Worm (Caenorhabditis elegans): ENCODE measurements around the gene F58E2.5.
"Not testable (repeated sequence)": the region's sequence is repeated elsewhere in the genome, so short reads cannot be mapped to it uniquely, and the experiment has no call there.

F58E2.5 gene

DNA sequence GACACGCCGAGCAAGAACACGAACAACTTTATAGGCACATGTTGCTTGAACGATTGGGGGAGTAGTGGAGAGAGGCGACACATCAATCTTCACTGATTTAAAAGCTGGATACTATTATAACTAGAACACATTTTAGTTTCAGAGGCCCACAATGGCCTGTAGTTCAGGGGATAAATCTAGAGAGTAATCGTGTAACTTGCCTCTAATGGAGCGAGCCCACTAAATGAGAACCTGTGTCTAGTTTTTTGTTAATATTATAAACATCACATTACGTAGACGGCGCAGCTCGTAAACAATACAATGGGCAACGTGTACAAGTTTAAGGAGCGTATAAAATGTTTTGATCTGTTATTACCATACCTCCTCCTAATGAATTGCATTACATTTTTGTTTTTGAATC lies at the start of gene F58E2.5:
TSS of gene F58E2.5 (plus strand) at position 301 of the 400 bp plus-strand sequence.
- no peak for TF ChIP-seq unc-62 (GFP tag; optimal IDR thresholded peaks at IDR 0.05)

DNA sequence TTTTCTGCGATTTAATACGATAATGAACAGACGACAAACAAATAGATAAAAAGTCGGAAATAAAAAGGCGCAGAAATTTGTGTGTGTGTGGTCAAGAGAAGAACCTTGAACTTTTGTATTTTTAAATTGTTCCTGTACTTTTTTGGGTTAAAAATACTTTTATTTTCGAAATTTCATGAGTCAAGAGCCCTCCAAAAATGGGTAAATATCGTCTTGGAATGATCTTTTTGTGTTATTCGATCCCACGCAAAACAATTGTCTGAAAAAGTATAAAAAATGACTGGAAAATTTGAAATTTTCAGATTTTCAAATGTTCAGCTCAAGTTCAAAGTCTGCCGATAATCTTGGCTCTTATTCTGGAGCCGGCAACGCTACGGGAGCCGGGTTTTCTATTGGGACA lies 49.1 kb upstream of the F58E2.5 start, which contains the start of gene C04C3.14:
TSS of gene C04C3.14 (plus strand) at position 301 of the 400 bp plus-strand sequence.
- TF ChIP-seq unc-62 (GFP tag; optimal IDR thresholded peaks at IDR 0.05) = no peak

DNA sequence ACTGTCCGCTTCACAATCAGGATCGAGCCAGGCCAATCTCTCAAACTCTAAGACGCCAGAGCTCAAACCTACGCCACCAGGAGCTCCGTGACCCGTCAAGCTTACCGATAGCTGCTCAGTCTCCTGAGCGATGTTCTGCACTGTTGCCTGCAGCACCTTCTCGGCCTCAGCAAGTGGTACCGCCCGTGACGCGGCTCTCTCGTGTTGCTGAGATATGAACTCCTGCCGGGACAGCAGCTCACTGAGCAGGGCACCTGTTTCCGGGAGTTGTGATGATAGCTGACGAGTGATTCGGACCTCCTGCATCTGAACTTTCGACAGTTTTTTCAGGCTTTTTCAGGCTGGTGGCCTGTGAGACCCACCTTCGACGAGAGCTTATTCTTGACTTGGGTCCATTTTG lies 46.6 kb upstream of the F58E2.5 start:
- no peak for TF ChIP-seq unc-62 (GFP tag; optimal IDR thresholded peaks at IDR 0.05)

DNA sequence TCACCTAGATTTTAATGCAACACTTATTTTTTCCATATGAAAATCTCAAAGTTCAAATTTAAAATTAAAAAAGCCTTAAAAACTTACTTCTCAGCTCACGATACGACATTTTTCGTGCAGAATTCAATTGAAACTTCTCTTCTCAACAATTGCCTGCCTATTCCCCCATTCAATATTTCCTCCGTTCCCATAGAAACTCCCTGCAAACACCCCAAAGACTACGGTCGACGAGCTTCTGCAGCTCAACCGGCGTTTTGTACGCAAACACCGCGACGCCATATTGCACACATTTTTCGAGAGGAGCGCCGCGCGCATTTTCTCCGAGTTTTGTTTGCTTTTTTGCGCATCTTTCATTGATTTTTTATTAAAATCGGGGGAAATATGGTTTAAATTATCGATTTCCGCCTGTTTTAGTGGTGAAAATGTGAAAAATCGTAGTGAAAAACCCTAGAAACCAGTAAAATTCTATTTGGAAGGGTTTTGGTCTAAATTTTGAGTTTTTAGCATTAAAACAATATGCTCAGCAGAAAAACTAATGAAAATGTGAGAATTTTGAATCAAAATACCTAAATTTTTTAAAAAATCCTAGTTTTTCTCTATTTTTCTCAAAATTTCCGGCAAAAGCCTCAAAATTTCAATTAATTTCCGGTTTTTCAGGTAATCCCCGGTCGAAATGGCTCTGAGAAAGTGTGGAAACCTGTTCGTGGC lies 45.5 kb upstream of the F58E2.5 start, which contains the start of the genes dyf-3 and pdhb-1:
TSS of gene dyf-3 (minus strand) at position 217 of the 708 bp plus-strand sequence.
TSS of gene pdhb-1 (plus strand) at position 658 of the 708 bp plus-strand sequence.
- no peak for TF ChIP-seq unc-62 (GFP tag; optimal IDR thresholded peaks at IDR 0.05)

DNA sequence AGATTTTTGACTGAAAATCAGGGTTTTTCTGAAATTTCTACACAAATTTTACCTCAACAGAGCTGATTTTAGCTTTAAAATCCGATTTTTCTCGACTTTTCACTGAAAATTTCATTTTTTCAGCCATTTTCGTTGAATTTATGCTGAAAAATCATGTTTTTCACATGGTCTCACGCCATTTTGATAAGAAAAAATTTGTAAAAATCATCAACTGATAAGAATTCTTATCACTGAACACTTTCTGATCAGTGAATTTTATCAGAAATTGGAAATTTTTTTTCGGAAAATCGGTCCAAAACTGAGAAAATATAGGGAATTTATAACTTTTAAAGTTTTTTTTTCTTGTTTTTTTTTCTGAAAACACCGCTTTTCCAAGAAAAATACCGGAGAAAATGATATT lies 43.8 kb upstream of the F58E2.5 start:
- no peak for TF ChIP-seq unc-62 (GFP tag; optimal IDR thresholded peaks at IDR 0.05)

DNA sequence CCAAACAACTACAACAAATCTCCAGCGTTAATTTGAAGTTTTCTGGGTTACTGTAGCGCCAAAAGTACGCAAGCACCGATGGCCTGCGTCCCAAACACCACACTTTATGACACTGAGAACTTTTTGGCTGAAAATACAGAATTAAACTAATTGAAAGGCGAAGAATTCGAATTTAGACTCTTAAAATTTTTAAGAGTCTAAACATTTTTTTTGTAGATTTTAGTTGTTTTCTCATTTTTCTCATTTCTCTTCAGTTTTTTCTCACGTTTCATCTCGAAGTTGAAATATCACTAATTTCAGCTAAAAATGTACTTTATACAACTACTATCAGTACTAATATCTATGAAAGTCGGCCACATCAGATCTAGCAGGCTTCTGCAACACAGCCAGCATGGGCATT lies 29.3 kb upstream of the F58E2.5 start, which contains the start of gene lgc-9:
TSS of gene lgc-9 (plus strand) at position 301 of the 400 bp plus-strand sequence.
- TF ChIP-seq unc-62 (GFP tag; optimal IDR thresholded peaks at IDR 0.05) = no peak

DNA sequence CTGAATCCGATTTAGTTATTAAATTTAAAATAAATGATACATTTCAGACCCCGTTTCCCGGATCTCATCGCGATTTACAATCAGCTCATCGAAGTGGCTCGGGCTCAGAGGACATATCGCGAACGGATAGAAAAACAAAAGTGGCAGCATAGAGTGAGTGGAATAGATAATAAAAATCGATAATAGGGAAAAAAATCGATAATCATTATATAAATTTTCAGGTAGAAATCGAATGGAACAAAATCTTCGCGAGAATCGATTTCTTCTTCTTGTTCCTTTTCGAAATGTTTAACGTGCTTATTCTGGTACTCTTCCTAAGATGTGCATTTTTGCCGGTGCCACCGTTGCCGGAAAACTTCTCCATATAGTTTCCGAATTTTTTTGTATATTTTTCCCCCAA lies 26.0 kb upstream of the F58E2.5 start:
- no peak for TF ChIP-seq unc-62 (GFP tag; optimal IDR thresholded peaks at IDR 0.05)

DNA sequence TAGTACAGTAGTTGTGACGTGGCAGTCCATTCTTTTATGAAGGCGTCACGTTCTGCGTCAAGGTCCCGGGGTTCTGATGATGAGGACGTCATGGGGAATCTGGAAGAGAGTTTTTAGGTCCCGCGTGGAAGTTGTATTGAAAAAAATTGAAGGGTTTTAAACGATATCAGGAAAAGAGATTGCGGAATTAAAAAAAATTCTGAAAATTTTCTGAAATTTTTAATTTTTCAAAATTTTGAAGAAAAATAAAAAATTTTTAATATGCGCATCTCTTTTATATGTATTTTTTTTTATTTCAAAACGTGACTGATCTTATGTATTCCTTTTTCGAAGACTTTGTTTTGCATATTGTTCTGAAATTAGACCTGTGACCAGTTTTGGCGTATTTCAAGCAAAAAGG lies 22.2 kb upstream of the F58E2.5 start, which contains the start of gene C04C3.6:
TSS of gene C04C3.6 (minus strand) at position 101 of the 400 bp plus-strand sequence.
- no peak for TF ChIP-seq unc-62 (GFP tag; optimal IDR thresholded peaks at IDR 0.05)

DNA sequence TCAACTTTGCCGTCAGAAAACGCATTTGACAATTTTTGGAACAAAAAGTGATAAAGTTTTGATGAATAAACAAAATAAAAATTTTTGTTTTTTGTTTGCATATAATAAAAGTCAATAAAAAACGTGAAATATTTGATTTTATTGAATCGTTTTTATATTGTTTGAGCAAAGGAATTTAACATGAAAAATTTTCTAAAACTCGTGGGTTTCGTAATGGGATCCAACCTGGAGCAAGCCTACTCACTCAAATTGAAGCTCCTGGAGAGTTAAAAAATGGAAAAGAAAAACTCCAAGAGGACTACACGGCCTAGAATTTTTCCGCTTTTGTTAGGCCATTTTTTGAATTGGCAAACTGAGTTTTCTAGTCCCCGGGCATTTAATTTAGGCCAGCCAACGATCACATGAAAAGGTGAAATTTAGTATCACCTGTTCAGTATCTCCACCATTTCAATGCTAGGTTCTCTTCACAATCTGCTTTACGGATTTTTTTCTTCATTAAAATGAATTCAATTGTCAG lies 16.2 kb upstream of the F58E2.5 start, which contains the start of the genes C04C3.9 and srz-60:
TSS of gene C04C3.9 (minus strand) at position 101 of the 517 bp plus-strand sequence.
TSS of gene srz-60 (plus strand) at position 467 of the 517 bp plus-strand sequence.
- TF ChIP-seq unc-62 (GFP tag; optimal IDR thresholded peaks at IDR 0.05) = no peak

DNA sequence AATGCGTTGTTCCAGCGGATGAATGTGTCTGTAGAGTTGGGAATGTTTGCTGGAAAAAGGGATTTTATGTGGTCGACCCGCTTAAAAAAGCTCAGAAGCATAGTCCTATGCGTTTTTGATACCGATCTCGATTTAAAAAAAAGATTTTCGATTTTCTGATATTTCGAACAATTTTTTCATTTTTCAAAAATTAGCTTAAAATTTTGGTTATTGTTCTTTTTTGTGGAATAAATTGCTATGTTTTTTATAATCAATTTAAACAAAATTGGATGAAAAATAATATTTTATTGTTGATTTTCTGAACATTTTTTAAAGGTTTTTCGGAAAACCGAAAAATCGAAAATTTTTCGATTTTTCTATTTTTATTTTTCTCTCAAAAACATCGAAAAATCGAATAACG lies 11.3 kb upstream of the F58E2.5 start, which contains the start of gene C04C3.7:
TSS of gene C04C3.7 (minus strand) at position 101 of the 400 bp plus-strand sequence.
- TF ChIP-seq unc-62 (GFP tag; optimal IDR thresholded peaks at IDR 0.05) = not testable (repeated sequence)

DNA sequence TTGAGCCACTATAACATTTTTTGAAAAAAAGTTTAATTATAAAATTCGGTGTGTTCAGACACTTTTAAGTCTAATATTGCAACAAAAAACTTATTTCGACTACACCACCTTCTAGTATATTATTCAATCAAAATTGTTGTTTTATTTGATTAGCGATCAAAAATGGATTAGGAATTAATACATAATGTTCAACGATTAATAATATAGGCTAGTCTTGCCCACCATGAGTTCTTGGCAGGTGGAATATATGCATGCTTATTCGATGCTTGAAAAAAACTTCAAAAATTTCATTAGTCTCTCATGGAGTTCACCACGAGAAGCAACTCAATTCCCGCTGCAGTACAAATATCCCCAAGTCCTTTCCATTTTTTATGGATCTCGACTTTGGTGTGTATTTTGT lies 8.7 kb upstream of the F58E2.5 start, which contains the start of gene srz-32:
TSS of gene srz-32 (plus strand) at position 301 of the 400 bp plus-strand sequence.
- no peak for TF ChIP-seq unc-62 (GFP tag; optimal IDR thresholded peaks at IDR 0.05)

DNA sequence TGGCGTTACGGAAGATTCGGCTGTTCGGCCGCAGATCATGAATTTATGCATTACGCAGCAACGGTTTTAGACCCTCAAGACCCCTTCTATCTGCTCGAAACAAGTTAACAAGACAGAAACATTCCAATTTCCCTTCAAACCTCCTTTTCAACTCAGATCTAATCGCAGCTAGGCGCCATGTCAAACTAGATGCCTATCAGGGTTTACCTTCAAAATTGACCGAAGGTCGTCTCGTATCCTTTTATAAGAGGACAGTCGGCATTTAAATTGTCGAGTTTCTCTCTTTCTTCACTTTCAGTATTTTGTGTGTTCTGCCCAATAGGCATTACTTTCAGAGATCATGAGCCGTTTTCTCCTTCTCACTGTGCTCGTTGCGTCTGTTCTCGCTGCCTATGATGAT lies 6.7 kb upstream of the F58E2.5 start, which contains the start of gene grd-13:
TSS of gene grd-13 (plus strand) at position 291 of the 400 bp plus-strand sequence.
- TF ChIP-seq unc-62 (GFP tag; optimal IDR thresholded peaks at IDR 0.05) = no peak

DNA sequence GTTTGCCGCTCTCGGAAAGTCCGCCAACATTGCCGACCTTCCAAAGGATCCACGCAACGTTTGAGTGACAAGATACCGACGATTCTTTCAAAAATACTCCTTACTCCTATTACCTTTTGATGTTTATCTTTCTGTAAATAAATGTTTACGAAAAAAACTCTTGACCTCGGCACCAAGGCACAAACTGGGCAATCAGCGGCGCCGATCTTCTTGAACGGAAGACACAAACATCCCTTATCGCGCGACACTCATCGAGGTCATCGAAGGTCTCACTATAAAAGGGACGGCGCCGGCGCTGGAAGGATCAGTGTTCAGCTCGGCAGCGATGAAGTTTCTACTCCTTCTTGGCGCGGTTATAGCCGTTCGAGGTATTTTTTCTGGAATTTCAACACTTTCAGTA lies 5.4 kb upstream of the F58E2.5 start, which contains the start of gene grd-3:
TSS of gene grd-3 (plus strand) at position 302 of the 400 bp plus-strand sequence.
- TF ChIP-seq unc-62 (GFP tag; optimal IDR thresholded peaks at IDR 0.05) = no peak

DNA sequence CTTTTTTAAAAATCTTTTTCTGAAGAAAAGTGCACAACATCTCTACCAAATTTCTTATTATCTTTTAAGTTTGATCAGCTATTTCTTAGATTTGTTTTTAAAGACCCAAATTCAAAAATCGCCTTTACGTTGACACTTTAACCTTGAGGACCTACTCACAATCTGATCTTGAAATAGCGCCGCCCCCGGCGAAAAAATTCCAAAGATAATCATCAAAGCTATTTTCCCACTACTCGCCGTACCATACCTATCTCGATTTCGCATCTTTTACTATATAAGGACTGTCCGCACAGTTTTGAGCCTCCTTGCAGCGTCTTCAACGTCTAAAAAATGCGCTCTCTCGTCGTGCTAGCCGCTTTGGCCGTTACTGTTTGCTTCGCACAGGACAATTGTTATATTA lies 3.9 kb upstream of the F58E2.5 start, which contains the start of gene grd-10:
TSS of gene grd-10 (plus strand) at position 208 of the 400 bp plus-strand sequence.
- no peak for TF ChIP-seq unc-62 (GFP tag; optimal IDR thresholded peaks at IDR 0.05)

DNA sequence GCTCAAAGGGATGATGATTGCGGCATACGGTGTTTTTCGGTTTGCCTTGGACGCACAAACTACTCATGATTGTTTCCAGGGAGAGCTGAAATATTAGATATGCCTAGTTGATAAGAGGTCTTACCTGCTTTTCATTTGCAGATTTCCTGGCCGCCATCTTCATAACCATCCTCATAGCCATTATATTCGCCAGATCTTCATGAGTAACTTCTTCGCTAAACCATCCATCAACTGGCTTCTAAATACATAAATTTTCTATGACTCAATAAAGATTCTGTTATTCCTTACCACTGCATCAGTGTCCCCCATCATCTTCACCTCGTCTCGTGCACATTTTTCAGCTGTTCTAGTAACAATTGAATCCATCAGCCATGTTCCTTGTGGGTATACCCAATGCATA lies 2.2 kb upstream of the F58E2.5 start:
- no peak for TF ChIP-seq unc-62 (GFP tag; optimal IDR thresholded peaks at IDR 0.05)

DNA sequence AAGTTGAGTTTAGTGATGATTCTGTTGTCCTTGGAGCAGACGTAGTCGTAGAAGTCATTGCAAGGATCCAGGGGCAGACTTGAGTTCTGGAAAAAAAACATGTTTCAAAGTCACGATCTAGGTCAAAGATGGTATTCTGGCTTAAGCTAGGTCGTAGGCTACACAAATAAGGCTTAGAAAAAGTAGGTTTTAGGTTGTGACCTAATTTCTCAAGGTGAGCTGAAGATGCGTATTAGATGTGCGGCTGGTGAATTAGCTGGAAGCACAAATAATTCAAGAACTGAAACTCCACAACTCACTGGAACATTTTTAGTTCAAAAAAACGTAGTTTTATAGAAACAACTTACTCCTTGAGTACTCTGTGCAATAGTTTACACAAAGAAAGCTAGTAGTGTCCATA lies 613 bp upstream of the F58E2.5 start, which contains the start of gene F09D12.2:
TSS of gene F09D12.2 (minus strand) at position 101 of the 400 bp plus-strand sequence.
- TF ChIP-seq unc-62 (GFP tag; optimal IDR thresholded peaks at IDR 0.05) = no peak

Measured in whole organism, dauer.